Fruit fly (Drosophila melanogaster) whole organism, prepupa: ENCODE results near the gene shd.

Source experiments
- CG15336 ChIP-seq: fragments of 200-800 bp; sonication (Bioruptor generic); IDR thresholded peaks from 2 replicates; pipeline ENCODE4 v1.3.6; 2022; ENCODE audit warnings: missing biosample characterization, missing genetic modification characterization
- CG16779 ChIP-seq: fragments of 200-800 bp; sonication (Bioruptor generic); optimal IDR thresholded peaks from 3 replicates; lab custom pipeline; 2017; ENCODE audit warnings: missing biosample characterization, mild to moderate bottlenecking, missing genetic modification characterization
- CG34406 ChIP-seq: fragments of 200-800 bp; sonication (Bioruptor generic); optimal IDR thresholded peaks from 3 replicates; lab custom pipeline; 2016; ENCODE audit warnings: missing biosample characterization, missing genetic modification characterization
- CG6163 ChIP-seq: fragments of 200-800 bp; sonication (Bioruptor generic); IDR thresholded peaks from 3 replicates; pipeline ENCODE4 v1.3.6; 2022; ENCODE audit warnings: missing biosample characterization, missing genetic modification characterization
- Eip93F ChIP-seq: fragments of 200-800 bp; sonication (Bioruptor generic); optimal IDR thresholded peaks from 2 replicates; lab custom pipeline; 2016; ENCODE audit warnings: missing biosample characterization, mild to moderate bottlenecking, missing genetic modification characterization
- Ets96B ChIP-seq: fragments of 200-800 bp; optimal IDR thresholded peaks from 2 replicates; lab custom pipeline; 2019; ENCODE audit warnings: missing biosample characterization, mild to moderate bottlenecking, missing genetic modification characterization, moderate library complexity
- Hr39 ChIP-seq: fragments of 200-800 bp; sonication (Bioruptor generic); optimal IDR thresholded peaks from 2 replicates; lab custom pipeline; 2016; ENCODE audit warnings: missing biosample characterization, missing genetic modification characterization
- fd59A ChIP-seq: fragments of 200-800 bp; sonication (Bioruptor generic); optimal IDR thresholded peaks from 2 replicates; lab custom pipeline; 2017; ENCODE audit warnings: missing biosample characterization, mild to moderate bottlenecking, missing genetic modification characterization, missing genetic modification reagents
- fkh ChIP-seq: fragments of 200-800 bp; sonication (Bioruptor generic); optimal IDR thresholded peaks from 3 replicates; lab custom pipeline; 2017; ENCODE audit warnings: missing biosample characterization, mild to moderate bottlenecking, missing genetic modification characterization, moderate library complexity
- net ChIP-seq: fragments of 200-800 bp; sonication (Bioruptor generic); optimal IDR thresholded peaks from 3 replicates; lab custom pipeline; 2016; ENCODE audit warnings: missing biosample characterization, missing genetic modification characterization

DNA sequence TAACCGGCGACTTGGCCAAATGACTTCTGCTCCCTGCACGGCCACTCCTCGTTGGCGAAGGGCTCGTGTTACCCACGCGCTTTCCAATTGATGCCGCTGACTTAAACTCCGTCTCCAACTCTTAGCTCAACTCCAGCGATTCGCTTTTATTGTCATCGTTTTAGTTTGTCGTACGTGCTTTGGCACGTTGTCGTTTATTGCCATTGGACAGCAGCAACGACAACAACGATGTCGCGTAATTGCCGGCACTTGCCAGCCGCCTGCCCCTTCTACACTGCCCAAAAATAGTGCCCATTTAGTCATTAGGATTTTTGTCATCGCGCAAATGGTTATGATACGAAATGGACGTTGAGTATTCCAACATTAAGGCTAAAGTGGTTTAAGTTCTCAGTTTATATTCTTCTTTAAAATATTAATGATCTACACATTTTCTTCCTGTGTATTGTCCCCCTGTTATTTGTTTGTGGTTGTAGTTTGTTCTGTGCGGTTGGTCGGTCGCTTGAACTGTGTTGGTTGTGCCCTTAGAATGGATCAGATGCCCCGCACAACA is 51.6 kb downstream of the shd start:
- TF ChIP-seq CG34406 (GFP tag; lab: Kevin White, UChicago) = peak; percentile 71
- peak; percentile 89 for TF ChIP-seq Ets96B (tag; lab: Kevin White, UChicago)
- peak; percentile 78 for TF ChIP-seq Hr39
- peak; percentile 86 for TF ChIP-seq net (GFP tag; lab: Kevin White, UChicago)
- peak; percentile 86 for TF ChIP-seq fd59A (GFP tag; lab: Kevin White, UChicago)
- TF ChIP-seq fkh = peak; percentile 70
- TF ChIP-seq Eip93F (GFP tag; lab: Kevin White, UChicago) = peak; percentile 30
- TF ChIP-seq CG16779 (tag; lab: Kevin White, UChicago) = peak; percentile 66
- peak; percentile 92 for TF ChIP-seq CG6163 (GFP tag; lab: Robert Waterston, UW)
- peak; percentile 85 for TF ChIP-seq CG15336 (GFP tag; lab: Robert Waterston, UW)
